Worm (Caenorhabditis elegans): ENCODE data around the gene M01F1.4.

DNA sequence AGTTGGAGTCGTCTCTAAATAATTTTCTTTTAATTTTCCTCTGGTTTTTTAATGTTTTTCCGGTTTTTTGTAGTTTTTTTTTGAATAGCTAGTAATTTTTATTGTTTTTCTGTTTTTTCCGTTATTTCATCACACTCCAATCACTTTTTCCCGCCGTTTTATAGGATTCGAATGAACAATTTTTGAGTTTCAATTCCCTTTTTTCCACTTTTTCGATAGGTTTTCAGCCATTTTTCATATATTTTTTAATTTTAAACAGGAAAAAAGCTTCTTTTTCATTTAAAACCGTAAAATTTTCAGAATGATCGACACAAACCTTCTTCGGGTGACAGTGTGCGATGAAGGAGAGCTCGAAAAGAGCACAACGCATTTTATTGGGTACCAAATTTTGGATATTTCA, 48.4 kb downstream of the M01F1.4 start, which contains the start of gene pph-6:
- TF ChIP-seq him-1 (tag; optimal IDR thresholded peaks at IDR 0.05) (no peak), W03F9.2 (tag; optimal IDR thresholded peaks at IDR 0.05) (no peak)

All from whole organism, L4/young adult.